Worm (Caenorhabditis elegans): Measurements from ENCODE around the gene Y45G5AM.9.

Y45G5AM.9 gene

DNA sequence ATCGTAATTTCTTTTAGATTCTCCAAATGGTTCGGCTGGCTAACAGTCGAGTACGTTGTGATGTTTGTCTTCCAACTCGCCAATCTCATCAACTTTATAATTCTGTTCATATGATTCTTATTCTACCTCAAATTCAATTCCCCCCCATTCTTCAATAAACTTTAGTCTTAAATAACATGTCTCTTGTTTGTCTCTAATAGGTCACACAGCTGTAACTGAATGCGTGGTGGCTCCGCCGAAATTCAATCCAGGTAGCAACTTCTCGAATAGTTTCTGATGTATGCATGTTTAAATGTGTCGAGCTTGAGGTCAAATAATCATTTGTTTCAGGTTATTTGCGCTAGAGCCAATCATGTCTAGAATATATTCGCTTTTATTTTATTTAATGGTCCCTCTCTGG, 55.7 kb downstream of the Y45G5AM.9 start, which contains the start of gene lgc-29:
Gene lgc-29, plus strand, starts transcription at position 301 of the 400 bp plus-strand sequence.
- TF ChIP-seq mdl-1 (tag; optimal IDR thresholded peaks at IDR 0.05) (no peak), nhr-77 (tag; optimal IDR thresholded peaks at IDR 0.05) (no peak), unc-62 (GFP tag; optimal IDR thresholded peaks at IDR 0.05) (no peak), nhr-67 (tag; optimal IDR thresholded peaks at IDR 0.05) (no peak), nhr-11 (tag; optimal IDR thresholded peaks at IDR 0.05) (no peak), skn-1 (tag; optimal IDR thresholded peaks at IDR 0.05) (no peak), R02D3.7 (tag; optimal IDR thresholded peaks at IDR 0.05) (no peak), nhr-25 (tag; optimal IDR thresholded peaks at IDR 0.05) (no peak), elt-2 (tag; optimal IDR thresholded peaks at IDR 0.05) (no peak), lin-15B (tag; optimal IDR thresholded peaks at IDR 0.05) (no peak)

DNA sequence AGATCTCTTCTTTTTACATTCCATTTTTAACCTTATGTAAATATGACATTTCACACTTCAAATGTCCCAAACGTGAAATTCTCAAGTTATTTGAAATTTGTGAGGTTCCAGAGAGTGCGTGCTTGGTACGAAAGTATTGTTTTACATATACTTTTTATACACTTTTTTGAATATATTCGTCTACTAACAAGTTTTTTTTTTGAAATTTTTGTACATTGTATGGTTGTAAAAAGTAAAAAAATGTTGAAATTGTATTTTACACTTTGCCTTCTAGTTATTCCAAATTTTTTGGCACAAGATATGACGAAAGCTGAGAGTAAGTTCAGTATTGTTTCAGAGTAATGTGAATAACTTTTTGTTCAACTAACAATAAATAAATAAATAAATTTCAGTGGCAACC, 59.7 kb downstream of the Y45G5AM.9 start, which contains the start of gene lgc-1:
Gene lgc-1, plus strand, starts transcription at position 301 of the 400 bp plus-strand sequence.
- no peak for TF ChIP-seq nfya-1 (tag; optimal IDR thresholded peaks at IDR 0.05; ENCODE audit: insufficient read depth)
- TF ChIP-seq tbx-2 (tag; optimal IDR thresholded peaks at IDR 0.05) = no peak
- TF ChIP-seq hmg-11 (tag; optimal IDR thresholded peaks at IDR 0.05) = no peak
- TF ChIP-seq nhr-67 (tag; optimal IDR thresholded peaks at IDR 0.05) = no peak
- no peak for TF ChIP-seq lin-15B (tag; optimal IDR thresholded peaks at IDR 0.05)
- no peak for TF ChIP-seq ceh-28 (tag; optimal IDR thresholded peaks at IDR 0.05)
- no peak for TF ChIP-seq mdl-1 (tag; optimal IDR thresholded peaks at IDR 0.05)
- no peak for TF ChIP-seq zag-1 (tag; optimal IDR thresholded peaks at IDR 0.05)
- TF ChIP-seq fkh-2 (tag; optimal IDR thresholded peaks at IDR 0.05) = no peak

ce11 chrV:4131471-4131939, 62.9 kb downstream of the Y45G5AM.9 start, which contains the start of gene nhr-57:
Gene nhr-57, plus strand, starts transcription at chrV:4131889.
- no peak for TF ChIP-seq ZK546.5 (tag; optimal IDR thresholded peaks at IDR 0.05)
- no peak for TF ChIP-seq R02D3.7 (tag; optimal IDR thresholded peaks at IDR 0.05)
- TF ChIP-seq nhr-28 (tag; optimal IDR thresholded peaks at IDR 0.05) = no peak
- no peak for TF ChIP-seq ztf-4 (tag; optimal IDR thresholded peaks at IDR 0.05)
- no peak for TF ChIP-seq ceh-16 (tag; optimal IDR thresholded peaks at IDR 0.05)
- no peak for TF ChIP-seq unc-39 (tag; optimal IDR thresholded peaks at IDR 0.05)
- TF ChIP-seq elt-2 (tag; optimal IDR thresholded peaks at IDR 0.05) = peak; percentile 82
- TF ChIP-seq snpc-4 (tag; optimal IDR thresholded peaks at IDR 0.05) = no peak
- TF ChIP-seq nhr-67 (tag; optimal IDR thresholded peaks at IDR 0.05) = no peak
- TF ChIP-seq unc-62 (GFP tag; optimal IDR thresholded peaks at IDR 0.05) = no peak
- peak; percentile 67 for TF ChIP-seq nhr-23 (tag; optimal IDR thresholded peaks at IDR 0.05)
- no peak for TF ChIP-seq nhr-12 (tag; optimal IDR thresholded peaks at IDR 0.05)
- TF ChIP-seq ztf-11 (tag; optimal IDR thresholded peaks at IDR 0.05) = no peak
- no peak for TF ChIP-seq lsy-12 (tag; optimal IDR thresholded peaks at IDR 0.05)
- no peak for TF ChIP-seq fos-1 (tag; optimal IDR thresholded peaks at IDR 0.05)
- no peak for TF ChIP-seq nhr-76 (tag; optimal IDR thresholded peaks at IDR 0.05)
- peak; percentile 81 for TF ChIP-seq nhr-43 (tag; optimal IDR thresholded peaks at IDR 0.05; ENCODE audit: poor library complexity, severe bottlenecking)
- TF ChIP-seq daf-12 (tag; optimal IDR thresholded peaks at IDR 0.05) = no peak
- TF ChIP-seq nhr-237 (tag; optimal IDR thresholded peaks at IDR 0.05) = no peak
- no peak for TF ChIP-seq eor-1 (tag; optimal IDR thresholded peaks at IDR 0.05)
- peak; percentile 98 for TF ChIP-seq pha-4 (tag; optimal IDR thresholded peaks at IDR 0.05)
- no peak for TF ChIP-seq ceh-82 (tag; optimal IDR thresholded peaks at IDR 0.05)
- TF ChIP-seq egl-5 (tag; optimal IDR thresholded peaks at IDR 0.05) = peak; percentile 65
- no peak for TF ChIP-seq nhr-77 (tag; optimal IDR thresholded peaks at IDR 0.05)
- no peak for TF ChIP-seq fkh-2 (tag; optimal IDR thresholded peaks at IDR 0.05)
- no peak for TF ChIP-seq tbx-2 (tag; optimal IDR thresholded peaks at IDR 0.05)
- TF ChIP-seq lin-39 (tag; optimal IDR thresholded peaks at IDR 0.05) = peak; percentile 53
- TF ChIP-seq skn-1 (tag; optimal IDR thresholded peaks at IDR 0.05) = peak; percentile 84
- TF ChIP-seq ama-1 (optimal IDR thresholded peaks at IDR 0.05) = peak; percentile 26
- peak; percentile 28 for TF ChIP-seq mdl-1 (tag; optimal IDR thresholded peaks at IDR 0.05)
- TF ChIP-seq mml-1 (tag; optimal IDR thresholded peaks at IDR 0.05) = no peak
- no peak for TF ChIP-seq sea-2 (GFP tag; optimal IDR thresholded peaks at IDR 0.05)
- no peak for TF ChIP-seq nfya-1 (tag; optimal IDR thresholded peaks at IDR 0.05; ENCODE audit: insufficient read depth)
- peak; percentile 77 for TF ChIP-seq nhr-25 (tag; optimal IDR thresholded peaks at IDR 0.05)
- TF ChIP-seq lin-15B (tag; optimal IDR thresholded peaks at IDR 0.05) = no peak
- TF ChIP-seq elt-1 (tag; optimal IDR thresholded peaks at IDR 0.05) = no peak
- no peak for TF ChIP-seq hmg-11 (tag; optimal IDR thresholded peaks at IDR 0.05)
- TF ChIP-seq elt-3 (tag; optimal IDR thresholded peaks at IDR 0.05) = peak in 1 of 3 experiments; percentile 42
- TF ChIP-seq pqm-1 (tag; optimal IDR thresholded peaks at IDR 0.05) = peak; percentile 74
- no peak for TF ChIP-seq egl-27 (tag; optimal IDR thresholded peaks at IDR 0.05)
- no peak for TF ChIP-seq aly-2 (tag; optimal IDR thresholded peaks at IDR 0.05)
- TF ChIP-seq jun-1 (tag; optimal IDR thresholded peaks at IDR 0.05) = no peak
- no peak for TF ChIP-seq nhr-11 (tag; optimal IDR thresholded peaks at IDR 0.05)
- TF ChIP-seq ceh-9 (tag; optimal IDR thresholded peaks at IDR 0.05) = no peak
- no peak for TF ChIP-seq fkh-10 (GFP tag; optimal IDR thresholded peaks at IDR 0.05)
- peak; percentile 73 for TF ChIP-seq ceh-28 (tag; optimal IDR thresholded peaks at IDR 0.05)
- TF ChIP-seq zag-1 (tag; optimal IDR thresholded peaks at IDR 0.05) = no peak
